Fruit fly (Drosophila melanogaster) whole organism, adult: Measurements from ENCODE around the gene CG1622.

Experiments used
- CG11617 ChIP-seq: fragments of 200-800 bp; sonication (Bioruptor generic); optimal IDR thresholded peaks from 2 replicates; lab custom pipeline; 2017; ENCODE audit warnings: mild to moderate bottlenecking, missing biosample characterization, missing genetic modification reagents, missing genetic modification characterization
- CG12768 ChIP-seq: fragments of 200-800 bp; sonication (Bioruptor generic); optimal IDR thresholded peaks from 2 replicates; lab custom pipeline; 2017; ENCODE audit warnings: missing biosample characterization, missing genetic modification characterization, mild to moderate bottlenecking, moderate library complexity, missing genetic modification reagents
- CG14711 ChIP-seq: fragments of 200-800 bp; sonication (Bioruptor generic); optimal IDR thresholded peaks from 2 replicates; lab custom pipeline; 2018; ENCODE audit warnings: missing biosample characterization, mild to moderate bottlenecking, missing genetic modification characterization, moderate library complexity
- CG5204 ChIP-seq: fragments of 200-800 bp; sonication (Bioruptor generic); optimal IDR thresholded peaks from 2 replicates; lab custom pipeline; 2016; ENCODE audit warnings: missing biosample characterization, missing genetic modification characterization
- CG7045 ChIP-seq: fragments of 200-800 bp; sonication (Bioruptor generic); optimal IDR thresholded peaks from 2 replicates; lab custom pipeline; 2017; ENCODE audit warnings: missing biosample characterization, mild to moderate bottlenecking, missing genetic modification characterization
- Clk ChIP-seq: fragments of 200-800 bp; sonication (Bioruptor generic); optimal IDR thresholded peaks from 2 replicates; lab custom pipeline; 2017; ENCODE audit warnings: missing biosample characterization, missing genetic modification characterization
- bab1 ChIP-seq: fragments of 200-800 bp; sonication (Bioruptor generic); optimal IDR thresholded peaks from 3 replicates; lab custom pipeline; 2019; ENCODE audit warnings: missing biosample characterization, mild to moderate bottlenecking, missing genetic modification characterization, moderate library complexity
- kay ChIP-seq: fragments of 200-800 bp; sonication (Bioruptor generic); peaks from one replicate; lab custom pipeline; 2016; ENCODE audit warnings: missing biosample characterization, missing genetic modification characterization, borderline replicate concordance
- ovo ChIP-seq: fragments of 200-800 bp; sonication (Bioruptor generic); optimal IDR thresholded peaks from 2 replicates; lab custom pipeline; 2016; ENCODE audit warnings: missing biosample characterization, missing genetic modification characterization
- toe ChIP-seq: fragments of 200-800 bp; sonication (Bioruptor generic); optimal IDR thresholded peaks from 2 replicates; lab custom pipeline; 2016; ENCODE audit warnings: missing biosample characterization, missing genetic modification characterization

- TF ChIP-seq bab1 (GFP tag; lab: Kevin White, UChicago): no peak
- TF ChIP-seq toe (GFP tag; lab: Kevin White, UChicago): no peak
- TF ChIP-seq CG11617 (GFP tag; lab: Kevin White, UChicago): peak; percentile 71
- TF ChIP-seq Clk (GFP tag; lab: Kevin White, UChicago): no peak
- TF ChIP-seq kay: no peak
- TF ChIP-seq ovo (GFP tag; lab: Kevin White, UChicago): no peak
- TF ChIP-seq CG7045: no peak
- peak; percentile 7 for TF ChIP-seq CG12768
- TF ChIP-seq CG5204 (GFP tag; lab: Kevin White, UChicago): no peak
- TF ChIP-seq CG14711 (tag; lab: Kevin White, UChicago): peak; percentile 40
Measured at dm6 chrX:13320697-13321445, 24.0 kb downstream of the CG1622 start.
